Fruit fly (Drosophila melanogaster): ENCODE results near the gene Prp4k.

DNA sequence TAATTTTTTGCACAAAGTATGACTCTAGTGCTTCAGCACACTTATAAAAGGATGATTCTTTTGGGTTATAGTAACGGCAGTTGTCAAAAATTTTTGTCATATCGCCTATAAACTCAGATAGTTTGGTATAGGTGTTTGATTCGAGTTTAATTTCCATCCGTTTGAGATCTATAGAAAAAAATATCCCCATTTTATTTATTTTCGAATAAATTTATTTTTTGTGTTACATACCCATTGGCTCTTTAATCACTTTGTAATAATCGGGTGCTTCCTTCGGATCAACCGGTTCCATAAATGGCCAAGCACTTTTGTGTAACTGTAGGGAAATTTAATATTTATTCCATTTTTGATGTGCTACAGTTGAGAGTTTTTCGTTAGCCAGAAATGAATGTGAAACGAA, 23.1 kb upstream of the Prp4k start:
- TF ChIP-seq scrt (GFP tag; optimal IDR thresholded peaks at IDR 0.05) (no peak), Hr3 (GFP tag; optimal IDR thresholded peaks at IDR 0.05) (no peak), Deaf1 (tag; optimal IDR thresholded peaks at IDR 0.05) (no peak), bigmax (GFP tag; optimal IDR thresholded peaks at IDR 0.05) (no peak)

All from whole organism, embryonic.